Fruit fly (Drosophila melanogaster) whole organism, embryonic: ENCODE data around the gene Phae2.
A peak's percentile ranks its signal among the peaks of the same experiment; 100 is the strongest.

Experiments
- Antp ChIP-seq: fragments of 200-800 bp; sonication (Bioruptor generic); optimal IDR thresholded peaks from 3 replicates; lab custom pipeline; 2016; ENCODE audit warnings: missing biosample characterization, missing genetic modification characterization
- Asciz ChIP-seq: fragments of 200-800 bp; sonication (Bioruptor generic); optimal IDR thresholded peaks from 2 replicates; lab custom pipeline; 2017; ENCODE audit warnings: missing biosample characterization, mild to moderate bottlenecking, missing genetic modification characterization, missing genetic modification reagents
- CG11247 ChIP-seq: fragments of 200-800 bp; sonication (Bioruptor generic); IDR thresholded peaks from 2 replicates; pipeline ENCODE4 v1.3.6; 2022; ENCODE audit warnings: missing biosample characterization, missing genetic modification characterization
- CG11456 ChIP-seq: fragments of 200-800 bp; sonication (Bioruptor generic); IDR thresholded peaks from 3 replicates; pipeline ENCODE4 v1.3.6; 2022; ENCODE audit warnings: missing biosample characterization, missing genetic modification characterization
- CG11695 ChIP-seq: fragments of 200-800 bp; sonication (Bioruptor generic); IDR thresholded peaks from 3 replicates; pipeline ENCODE4 v1.3.6; 2022; ENCODE audit warnings: missing biosample characterization, missing genetic modification characterization
- CG12659 ChIP-seq: fragments of 200-800 bp; sonication (Bioruptor generic); optimal IDR thresholded peaks from 3 replicates; lab custom pipeline; 2017; ENCODE audit warnings: mild to moderate bottlenecking, missing biosample characterization, missing genetic modification reagents, missing genetic modification characterization
- CG13624 ChIP-seq: fragments of 200-800 bp; sonication (Bioruptor generic); optimal IDR thresholded peaks from 2 replicates; lab custom pipeline; 2016; ENCODE audit warnings: missing biosample characterization, missing genetic modification characterization
- CG14710 ChIP-seq: fragments of 200-800 bp; sonication (Bioruptor generic); optimal IDR thresholded peaks from 3 replicates; lab custom pipeline; 2019; ENCODE audit warnings: missing biosample characterization, mild to moderate bottlenecking, missing genetic modification characterization, moderate library complexity
- CG1529 ChIP-seq: fragments of 200-800 bp; sonication (Bioruptor generic); optimal IDR thresholded peaks from 3 replicates; lab custom pipeline; 2018; ENCODE audit warnings: missing biosample characterization, missing genetic modification characterization
- CG1603 ChIP-seq: fragments of 200-800 bp; sonication (Bioruptor generic); optimal IDR thresholded peaks from 2 replicates; lab custom pipeline; 2019; ENCODE audit warnings: missing biosample characterization, mild to moderate bottlenecking, missing genetic modification characterization, moderate library complexity
- CG1647 ChIP-seq: fragments of 200-800 bp; sonication (Bioruptor generic); optimal IDR thresholded peaks from 3 replicates; lab custom pipeline; 2016; ENCODE audit warnings: missing biosample characterization, missing genetic modification characterization
- CG17568 ChIP-seq: fragments of 200-800 bp; sonication (Bioruptor generic); optimal IDR thresholded peaks from 2 replicates; lab custom pipeline; 2018; ENCODE audit warnings: missing biosample characterization, mild to moderate bottlenecking, missing genetic modification characterization, moderate library complexity
- CG33213 ChIP-seq: fragments of 200-800 bp; sonication (Bioruptor generic); optimal IDR thresholded peaks from 3 replicates; lab custom pipeline; 2016; ENCODE audit warnings: missing biosample characterization, missing genetic modification characterization
- CG5245 ChIP-seq: fragments of 200-800 bp; sonication (Bioruptor generic); optimal IDR thresholded peaks from 3 replicates; lab custom pipeline; 2016; ENCODE audit warnings: missing biosample characterization, missing genetic modification characterization
- CG8281 ChIP-seq: fragments of 200-800 bp; sonication (Bioruptor generic); optimal IDR thresholded peaks from 2 replicates; lab custom pipeline; 2018; ENCODE audit warnings: missing biosample characterization, mild to moderate bottlenecking, missing genetic modification characterization, moderate library complexity
- CG9932 ChIP-seq: fragments of 200-800 bp; sonication (Bioruptor generic); IDR thresholded peaks from 2 replicates; pipeline ENCODE4 v1.3.6; 2022; ENCODE audit warnings: missing biosample characterization, missing genetic modification characterization
- CHES-1-like ChIP-seq: fragments of 200-800 bp; sonication (Bioruptor generic); optimal IDR thresholded peaks from 2 replicates; lab custom pipeline; 2016; ENCODE audit warnings: missing biosample characterization, missing genetic modification characterization
- Dp ChIP-seq: fragments of 200-800 bp; sonication (Bioruptor generic); optimal IDR thresholded peaks from 2 replicates; lab custom pipeline; 2018; ENCODE audit warnings: missing biosample characterization, mild to moderate bottlenecking, missing genetic modification characterization, moderate library complexity
- Dref ChIP-seq: fragments of 200-800 bp; sonication (Bioruptor generic); IDR thresholded peaks from 2 replicates; pipeline ENCODE4 v1.3.6; 2022; ENCODE audit warnings: missing biosample characterization, missing genetic modification characterization
- Fer1 ChIP-seq: fragments of 200-800 bp; sonication (Bioruptor generic); optimal IDR thresholded peaks from 2 replicates; lab custom pipeline; 2017; ENCODE audit warnings: missing biosample characterization, mild to moderate bottlenecking, missing genetic modification characterization
- MBD-R2 ChIP-seq: fragments of 200-800 bp; sonication (Bioruptor generic); IDR thresholded peaks from 2 replicates; pipeline ENCODE4 v1.3.6; 2022; ENCODE audit warnings: missing biosample characterization, missing genetic modification characterization
- Mad ChIP-seq: fragments of 200-800 bp; sonication (Bioruptor generic); optimal IDR thresholded peaks from 2 replicates; lab custom pipeline; 2016; ENCODE audit warnings: missing biosample characterization, missing genetic modification characterization
- Max ChIP-seq: fragments of 200-800 bp; sonication (Bioruptor generic); optimal IDR thresholded peaks from 2 replicates; lab custom pipeline; 2016; ENCODE audit warnings: missing biosample characterization, mild to moderate bottlenecking, missing genetic modification characterization
- Mrtf ChIP-seq: fragments of 200-800 bp; sonication (Bioruptor generic); IDR thresholded peaks from 3 replicates; pipeline ENCODE4 v1.3.6; 2022; ENCODE audit warnings: missing biosample characterization, missing genetic modification characterization
- Sin3A ChIP-seq: fragments of >200 bp; optimal IDR thresholded peaks from 2 replicates; lab custom pipeline; 2018
- ato ChIP-seq: fragments of 200-800 bp; sonication (Bioruptor generic); IDR thresholded peaks from 2 replicates; pipeline ENCODE4 v1.3.6; 2022; ENCODE audit warnings: missing biosample characterization, missing genetic modification characterization; ENCODE audit not compliant: partially characterized antibody
- cas ChIP-seq: fragments of 200-800 bp; sonication (Bioruptor generic); IDR thresholded peaks from 2 replicates; pipeline ENCODE4 v1.3.6; 2022; ENCODE audit warnings: missing biosample characterization, missing genetic modification characterization
- caup ChIP-seq: fragments of 200-800 bp; sonication (Bioruptor generic); optimal IDR thresholded peaks from 3 replicates; lab custom pipeline; 2017; ENCODE audit warnings: missing biosample characterization, mild to moderate bottlenecking, missing genetic modification characterization, moderate library complexity; ENCODE audit not compliant: severe bottlenecking
- ci ChIP-seq: fragments of 200-800 bp; sonication (Bioruptor generic); IDR thresholded peaks from 3 replicates; pipeline ENCODE4 v1.3.6; 2022; ENCODE audit warnings: missing biosample characterization, missing genetic modification characterization
- crp ChIP-seq, 2 experiments: fragments of 200-800 bp; sonication (Bioruptor generic); optimal IDR thresholded peaks; 2 replicates in 1 of 2; 3 replicates in 1 of 2; lab custom pipeline; 2017; ENCODE audit warnings: missing biosample characterization in 2 of 2, missing genetic modification characterization in 2 of 2, mild to moderate bottlenecking in 1 of 2, moderate library complexity in 1 of 2
- cwo ChIP-seq: fragments of 200-800 bp; sonication (Bioruptor generic); optimal IDR thresholded peaks from 3 replicates; lab custom pipeline; 2017; ENCODE audit warnings: missing biosample characterization, missing genetic modification characterization, mild to moderate bottlenecking, moderate library complexity, missing genetic modification reagents
- dan ChIP-seq: fragments of 200-800 bp; sonication (Bioruptor generic); IDR thresholded peaks from 2 replicates; pipeline ENCODE4 v1.3.6; 2022; ENCODE audit warnings: missing biosample characterization, missing genetic modification characterization
- dysf ChIP-seq: fragments of 200-800 bp; sonication (Bioruptor generic); IDR thresholded peaks from 3 replicates; pipeline ENCODE4 v1.3.6; 2022; ENCODE audit warnings: missing biosample characterization, missing genetic modification characterization
- gfzf ChIP-seq: fragments of 200-800 bp; sonication (Bioruptor generic); optimal IDR thresholded peaks from 2 replicates; lab custom pipeline; 2016; ENCODE audit warnings: missing biosample characterization, mild to moderate bottlenecking, missing genetic modification characterization, moderate library complexity
- gsb-n ChIP-seq: fragments of 200-800 bp; sonication (Bioruptor generic); optimal IDR thresholded peaks from 3 replicates; lab custom pipeline; 2018; ENCODE audit warnings: missing biosample characterization, mild to moderate bottlenecking, missing genetic modification characterization
- jigr1 ChIP-seq: fragments of 200-800 bp; sonication (Bioruptor generic); IDR thresholded peaks from 3 replicates; pipeline ENCODE4 v1.3.6; 2022; ENCODE audit warnings: missing biosample characterization, missing genetic modification characterization
- knrl ChIP-seq: fragments of 200-800 bp; sonication (Bioruptor generic); IDR thresholded peaks from 3 replicates; pipeline ENCODE4 v1.3.6; 2022; ENCODE audit warnings: missing biosample characterization, missing genetic modification characterization; ENCODE audit not compliant: partially characterized antibody
- lbe ChIP-seq: fragments of 200-800 bp; sonication (Bioruptor generic); optimal IDR thresholded peaks from 2 replicates; lab custom pipeline; 2016; ENCODE audit warnings: missing biosample characterization, mild to moderate bottlenecking, missing genetic modification characterization
- nmo ChIP-seq: fragments of 200-800 bp; sonication (Bioruptor generic); optimal IDR thresholded peaks from 2 replicates; lab custom pipeline; 2018; ENCODE audit warnings: missing biosample characterization, mild to moderate bottlenecking, missing genetic modification characterization, moderate library complexity
- phol ChIP-seq: fragments of 200-800 bp; sonication (Bioruptor generic); optimal IDR thresholded peaks from 3 replicates; lab custom pipeline; 2018; ENCODE audit warnings: missing biosample characterization, mild to moderate bottlenecking, missing genetic modification characterization, moderate library complexity
- prd ChIP-seq, 3 experiments: fragments of >200 bp in 2 of 3; fragments of 200-800 bp in 1 of 3; sonication (Bioruptor generic) in 1 of 3; optimal IDR thresholded peaks in 2 of 3; IDR thresholded peaks in 1 of 3; 2 replicates in 2 of 3; 3 replicates in 1 of 3; pipeline versions ENCODE4 v1.3.6 to Lab custom; 2017 to 2022; ENCODE audit warnings: missing biosample characterization in 1 of 3, missing genetic modification characterization in 1 of 3
- ranshi ChIP-seq: fragments of 200-800 bp; sonication (Bioruptor generic); IDR thresholded peaks from 2 replicates; pipeline ENCODE4 v1.3.6; 2022; ENCODE audit warnings: missing biosample characterization, missing genetic modification characterization
- sd ChIP-seq: fragments of 200-800 bp; sonication (Bioruptor generic); optimal IDR thresholded peaks from 3 replicates; lab custom pipeline; 2018; ENCODE audit warnings: missing biosample characterization, mild to moderate bottlenecking, missing genetic modification characterization, moderate library complexity
- sens ChIP-seq: fragments of 200-800 bp; sonication (Bioruptor generic); peaks from one replicate; lab custom pipeline; 2016; ENCODE audit warnings: missing biosample characterization, missing genetic modification characterization
- stwl ChIP-seq: fragments of 200-800 bp; sonication (Bioruptor generic); optimal IDR thresholded peaks from 3 replicates; lab custom pipeline; 2018; ENCODE audit warnings: missing biosample characterization, mild to moderate bottlenecking, missing genetic modification characterization, moderate library complexity
- trem ChIP-seq: fragments of 200-800 bp; optimal IDR thresholded peaks from 3 replicates; lab custom pipeline; 2019; ENCODE audit warnings: missing biosample characterization, mild to moderate bottlenecking, missing genetic modification characterization, moderate library complexity
- tup ChIP-seq: fragments of 200-800 bp; sonication (Bioruptor generic); optimal IDR thresholded peaks from 2 replicates; lab custom pipeline; 2016; ENCODE audit warnings: missing biosample characterization, mild to moderate bottlenecking, missing genetic modification characterization, moderate library complexity

Phae2 gene

DNA sequence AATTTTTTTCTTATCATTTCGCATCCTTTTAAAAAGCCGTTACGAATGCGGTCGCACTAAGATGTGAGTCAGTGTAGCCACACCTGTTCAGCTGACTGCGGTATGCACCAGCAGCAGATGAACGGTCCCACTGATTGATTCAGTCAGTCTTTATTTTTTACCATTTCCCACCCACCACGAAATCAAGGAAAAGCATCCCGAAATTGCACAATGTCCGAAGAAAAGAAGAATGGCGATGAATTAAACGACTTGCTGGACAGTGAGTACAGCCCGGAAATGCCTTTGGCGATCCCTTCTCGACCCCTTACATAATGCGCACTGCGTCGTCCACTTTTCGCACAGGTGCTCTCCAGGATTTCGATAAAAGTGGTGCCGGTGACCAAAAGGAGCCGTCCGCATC lies 17.3 kb upstream of the Phae2 start (continued):
- peak; percentile 24; the same call in 1 of the 3 replicates for TF ChIP-seq knrl (GFP tag; lab: Robert Waterston, UW)

- peak; percentile 19 for TF ChIP-seq phol
- TF ChIP-seq Asciz (GFP tag; lab: Kevin White, UChicago), result no peak
- peak; percentile 39; the same call in 1 of the 2 replicates for TF ChIP-seq CG11247 (GFP tag; lab: Robert Waterston, UW)
- no peak for TF ChIP-seq CG8281 (tag; lab: Kevin White, UChicago)
- TF ChIP-seq ci (GFP tag; lab: Robert Waterston, UW), result 0 out of 3 replicates have a peak, but pooled peaks have one; percentile 44
- peak; percentile 18 for TF ChIP-seq CG13624 (GFP tag; lab: Kevin White, UChicago)
- TF ChIP-seq knrl (GFP tag; lab: Robert Waterston, UW), result no peak
- TF ChIP-seq CHES-1-like, result peak; percentile 1
- 0 out of 2 replicates have a peak, but pooled peaks have one; percentile 33 for TF ChIP-seq Dref (GFP tag; lab: Robert Waterston, UW)
- peak; percentile 63 for TF ChIP-seq CG14710
- TF ChIP-seq cas, result no peak
- TF ChIP-seq CG33213 (GFP tag; lab: Kevin White, UChicago), result peak; percentile 15
- TF ChIP-seq CG11695 (GFP tag; lab: Robert Waterston, UW), result peak; percentile 30; the same call in 1 of the 3 replicates
- TF ChIP-seq lbe (GFP tag; lab: Kevin White, UChicago), result no peak
- peak; percentile 91 for TF ChIP-seq MBD-R2 (GFP tag; lab: Robert Waterston, UW)
- no peak for TF ChIP-seq CG1647 (GFP tag; lab: Kevin White, UChicago)
- no peak for TF ChIP-seq CG5245 (GFP tag; lab: Kevin White, UChicago)
- TF ChIP-seq caup (GFP tag; lab: Kevin White, UChicago), result peak; percentile 30
- TF ChIP-seq prd (optimal IDR thresholded peaks at IDR 0.05; lab: Kevin White, UChicago), result no peak
- TF ChIP-seq prd (GFP tag; IDR thresholded peaks at IDR 0.05; lab: Robert Waterston, UW), result peak; percentile 50
- TF ChIP-seq Mrtf (GFP tag; lab: Robert Waterston, UW), result no peak
- peak; percentile 93 for TF ChIP-seq cwo (GFP tag; lab: Kevin White, UChicago)
- no peak for TF ChIP-seq CG17568 (GFP tag; lab: Kevin White, UChicago)
- TF ChIP-seq dan (GFP tag; lab: Robert Waterston, UW), result no peak
- peak; percentile 88 for TF ChIP-seq sens (GFP tag; lab: Kevin White, UChicago)
- TF ChIP-seq CG12659 (GFP tag; lab: Kevin White, UChicago), result peak; percentile 42
- no peak for TF ChIP-seq CG1529 (GFP tag; lab: Kevin White, UChicago)
- peak; percentile 64 for TF ChIP-seq stwl (tag; lab: Kevin White, UChicago)
- peak; percentile 30 for TF ChIP-seq Dp
- TF ChIP-seq Mad, result no peak
- TF ChIP-seq Antp (GFP tag; lab: Kevin White, UChicago), result no peak
- TF ChIP-seq Fer1 (GFP tag; lab: Kevin White, UChicago), result no peak
- no peak for TF ChIP-seq jigr1 (GFP tag; lab: Robert Waterston, UW)
- TF ChIP-seq ranshi (GFP tag; lab: Robert Waterston, UW), result no peak
- peak; percentile 18; the same call in 1 of the 3 replicates for TF ChIP-seq CG11456 (GFP tag; lab: Robert Waterston, UW)
- TF ChIP-seq gfzf (GFP tag; lab: Kevin White, UChicago), result peak; percentile 11
- peak; percentile 93 for TF ChIP-seq Max (GFP tag; lab: Kevin White, UChicago)
- TF ChIP-seq tup, result no peak
- no peak for TF ChIP-seq ato (GFP tag; lab: Robert Waterston, UW)
- peak; percentile 43 for TF ChIP-seq Sin3A (lab: Kevin White, UChicago)
- TF ChIP-seq gsb-n (tag; lab: Kevin White, UChicago), result peak; percentile 37
- peak; percentile 26 for TF ChIP-seq CG1603 (tag; lab: Kevin White, UChicago)
- peak; percentile 0 for TF ChIP-seq trem (tag; lab: Kevin White, UChicago)
- TF ChIP-seq dysf (GFP tag; lab: Robert Waterston, UW), result 0 out of 3 replicates have a peak, but pooled peaks have one; percentile 7
- TF ChIP-seq sd, result peak; percentile 68
- peak in 1 of 2 experiments; percentile 67 for TF ChIP-seq crp (GFP tag; optimal IDR thresholded peaks at IDR 0.05; lab: Kevin White, UChicago)
- TF ChIP-seq nmo (GFP tag; lab: Kevin White, UChicago), result peak; percentile 5
- TF ChIP-seq CG9932, result peak; percentile 22; the same call in 1 of the 2 replicates
These were observed 14.5 kb upstream of the Phae2 start, which contains the start of the genes CG6712 and Mt2 for dm6 chr2L:12096396-12096813. TSS of gene CG6712 (minus strand) at chr2L:12096511. TSS of gene Mt2 (plus strand) at chr2L:12096525.
